Worm (Caenorhabditis elegans): ENCODE results near the gene C05D9.3.
A peak's percentile ranks its signal among the peaks of the same experiment; 100 is the strongest.

C05D9.3 gene

DNA sequence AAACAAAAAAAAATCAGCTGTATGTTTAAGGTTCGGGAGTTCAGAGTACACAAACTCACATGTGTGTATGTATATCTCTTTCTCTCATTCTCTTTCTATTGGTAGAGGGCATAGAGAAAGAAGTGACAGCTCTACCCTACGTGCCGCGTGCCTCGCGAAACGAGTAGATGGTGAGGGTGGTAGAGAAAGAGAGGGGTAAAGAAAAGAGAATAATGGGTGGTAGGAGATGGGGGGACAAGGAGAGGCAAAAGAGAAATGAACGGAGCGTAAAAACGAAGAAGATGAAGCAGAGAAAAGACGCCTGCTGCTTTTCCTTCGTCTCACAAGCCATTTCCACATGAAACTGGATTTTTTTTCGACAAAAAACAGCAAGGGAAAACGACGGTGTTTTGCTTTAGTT lies 18.5 kb upstream of the C05D9.3 start (continued):
- TF ChIP-seq lin-15B (tag; optimal IDR thresholded peaks at IDR 0.05): no peak
- TF ChIP-seq pax-3 (tag; optimal IDR thresholded peaks at IDR 0.05): peak; percentile 64
- TF ChIP-seq sup-37 (GFP tag; optimal IDR thresholded peaks at IDR 0.05): no peak
- peak; percentile 81 for TF ChIP-seq unc-86 (tag; optimal IDR thresholded peaks at IDR 0.05)
- no peak for TF ChIP-seq ceh-63 (GFP tag; optimal IDR thresholded peaks at IDR 0.05)
- peak; percentile 98 for TF ChIP-seq nhr-71 (tag; optimal IDR thresholded peaks at IDR 0.05)
- TF ChIP-seq elt-3 (tag; optimal IDR thresholded peaks at IDR 0.05): peak in 2 of 6 experiments; percentile 56 to 84
- TF ChIP-seq ztf-4 (tag; optimal IDR thresholded peaks at IDR 0.05): peak; percentile 92
- peak; percentile 95 for TF ChIP-seq mep-1 (tag; optimal IDR thresholded peaks at IDR 0.05)
- peak; percentile 90 for TF ChIP-seq nhr-47 (tag; optimal IDR thresholded peaks at IDR 0.05)
- peak; percentile 95 for TF ChIP-seq nhr-20 (tag; optimal IDR thresholded peaks at IDR 0.05)
- TF ChIP-seq alr-1 (tag; optimal IDR thresholded peaks at IDR 0.05; ENCODE audit: borderline replicate concordance): no peak
- no peak for TF ChIP-seq ama-1 (optimal IDR thresholded peaks at IDR 0.05)
- TF ChIP-seq ces-1 (GFP tag; optimal IDR thresholded peaks at IDR 0.05): no peak
- TF ChIP-seq jun-1 (tag; optimal IDR thresholded peaks at IDR 0.05): peak; percentile 89
- TF ChIP-seq F16B12.6 (tag; optimal IDR thresholded peaks at IDR 0.05): peak; percentile 27
- peak; percentile 96 for TF ChIP-seq blmp-1 (tag; optimal IDR thresholded peaks at IDR 0.05)
- peak; percentile 82 for TF ChIP-seq egl-13 (tag; optimal IDR thresholded peaks at IDR 0.05)
- TF ChIP-seq ets-5 (GFP tag; IDR thresholded peaks at IDR 0.05): no peak
- peak; percentile 99 for TF ChIP-seq lin-14 (GFP tag; optimal IDR thresholded peaks at IDR 0.05)
- peak; percentile 78 for TF ChIP-seq unc-130 (tag; optimal IDR thresholded peaks at IDR 0.05)
- TF ChIP-seq nhr-84 (tag; optimal IDR thresholded peaks at IDR 0.05): no peak
- peak; percentile 70 for TF ChIP-seq lir-3 (tag; optimal IDR thresholded peaks at IDR 0.05; ENCODE audit: poor library complexity)
- peak; percentile 62 for TF ChIP-seq elt-2 (tag; optimal IDR thresholded peaks at IDR 0.05)
- TF ChIP-seq ceh-90 (tag; optimal IDR thresholded peaks at IDR 0.05): no peak
- TF ChIP-seq pqm-1 (tag; optimal IDR thresholded peaks at IDR 0.05): no peak
- TF ChIP-seq lin-13 (GFP tag; optimal IDR thresholded peaks at IDR 0.05): peak; percentile 81
- peak; percentile 43 for TF ChIP-seq aha-1 (tag; optimal IDR thresholded peaks at IDR 0.05)
- peak; percentile 80 to 98 for TF ChIP-seq mdl-1 (tag; optimal IDR thresholded peaks at IDR 0.05)
- TF ChIP-seq lin-39 (tag; optimal IDR thresholded peaks at IDR 0.05): peak; percentile 39
- peak; percentile 87 for TF ChIP-seq nhr-77 (tag; optimal IDR thresholded peaks at IDR 0.05)
- no peak for TF ChIP-seq efl-3 (GFP tag; optimal IDR thresholded peaks at IDR 0.05)
- no peak for TF ChIP-seq fkh-4 (tag; optimal IDR thresholded peaks at IDR 0.05; ENCODE audit: borderline replicate concordance)
- peak; percentile 80 for TF ChIP-seq xbp-1 (tag; optimal IDR thresholded peaks at IDR 0.05)
- TF ChIP-seq irx-1 (tag; optimal IDR thresholded peaks at IDR 0.05): peak; percentile 85

ce11 chrX:1094332-1094731 lies 17.4 kb upstream of the C05D9.3 start:
- TF ChIP-seq blmp-1 (tag; optimal IDR thresholded peaks at IDR 0.05) (no peak), sox-4 (tag; optimal IDR thresholded peaks at IDR 0.05) (no peak), nhr-19 (GFP tag; conservative IDR thresholded peaks at IDR 0.05) (no peak), lin-39 (tag; optimal IDR thresholded peaks at IDR 0.05) (peak; percentile 16), nhr-84 (tag; optimal IDR thresholded peaks at IDR 0.05) (no peak), alr-1 (tag; optimal IDR thresholded peaks at IDR 0.05; ENCODE audit: borderline replicate concordance) (no peak), lin-14 (GFP tag; optimal IDR thresholded peaks at IDR 0.05) (no peak), nhr-12 (tag; optimal IDR thresholded peaks at IDR 0.05) (no peak), mab-9 (GFP tag; IDR thresholded peaks at IDR 0.05) (no peak), aly-2 (tag; optimal IDR thresholded peaks at IDR 0.05) (no peak), nhr-77 (tag; optimal IDR thresholded peaks at IDR 0.05) (no peak), vab-15 (tag; optimal IDR thresholded peaks at IDR 0.05) (no peak), fkh-4 (tag; optimal IDR thresholded peaks at IDR 0.05; ENCODE audit: borderline replicate concordance) (no peak), aha-1 (tag; optimal IDR thresholded peaks at IDR 0.05) (no peak), ceh-8 (GFP tag; optimal IDR thresholded peaks at IDR 0.05) (no peak), nhr-85 (tag) (peak; percentile 16), dsc-1 (tag; optimal IDR thresholded peaks at IDR 0.05) (no peak)
